Fruit fly (Drosophila melanogaster): Measurements from ENCODE around the gene Prosbeta7.
A peak's percentile ranks its signal among the peaks of the same experiment; 100 is the strongest.

The Prosbeta7 gene

DNA sequence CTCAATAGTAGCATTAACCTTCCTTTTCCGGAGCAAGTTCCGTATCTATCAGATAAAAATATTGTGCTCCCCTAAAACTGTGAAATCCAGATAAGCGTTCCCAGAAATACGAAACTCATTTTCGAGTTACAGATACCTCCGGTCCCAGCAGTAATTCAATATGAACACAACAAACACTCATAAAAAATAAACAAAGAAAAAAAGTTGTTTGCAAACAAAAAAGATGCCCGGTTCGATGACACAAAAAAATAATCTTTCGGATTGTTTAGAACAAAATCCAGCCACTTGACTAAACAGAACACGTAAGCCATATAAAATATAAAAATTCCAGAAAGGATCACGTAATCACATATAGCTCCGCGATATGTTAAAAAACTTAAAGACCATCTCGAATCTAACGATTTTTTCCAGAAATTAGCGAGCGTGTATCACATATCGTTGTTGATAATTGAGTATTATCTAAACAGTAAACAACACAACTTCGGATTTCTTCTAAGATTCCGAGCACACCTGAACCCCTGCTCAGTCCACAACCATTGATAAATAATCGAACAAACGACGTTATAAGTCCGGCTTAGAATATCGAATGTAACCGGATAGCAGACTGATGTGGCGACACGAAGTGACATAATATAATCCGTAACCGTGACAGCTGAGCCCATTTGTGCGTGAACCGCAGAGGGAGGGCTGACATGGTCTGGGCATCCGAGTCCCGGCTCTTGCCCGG, 38.9 kb downstream of the Prosbeta7 start (continued):
- no peak for TF ChIP-seq ash1 (GFP tag; optimal IDR thresholded peaks at IDR 0.05)
- no peak for TF ChIP-seq CG13287 (GFP tag; IDR thresholded peaks at IDR 0.05; ENCODE audit: partially characterized antibody)
- TF ChIP-seq CG8281 (tag; optimal IDR thresholded peaks at IDR 0.05) = no peak
- TF ChIP-seq Pdp1 (GFP tag; optimal IDR thresholded peaks at IDR 0.05) = peak in 1 of 2 experiments; percentile 43
- no peak for TF ChIP-seq CG3163 (GFP tag; optimal IDR thresholded peaks at IDR 0.05)
- TF ChIP-seq Dbx (GFP tag; IDR thresholded peaks at IDR 0.05) = no peak
- TF ChIP-seq tgo (GFP tag; IDR thresholded peaks at IDR 0.05) = no peak
- TF ChIP-seq ham (GFP tag; IDR thresholded peaks at IDR 0.05) = no peak
- TF ChIP-seq emc (GFP tag; optimal IDR thresholded peaks at IDR 0.05) = no peak
- TF ChIP-seq CG1529 (GFP tag; optimal IDR thresholded peaks at IDR 0.05) = peak; percentile 31
- TF ChIP-seq onecut (GFP tag; IDR thresholded peaks at IDR 0.05) = peak; percentile 45
- TF ChIP-seq CG11560 (tag; IDR thresholded peaks at IDR 0.05) = no peak
- TF ChIP-seq trh (GFP tag; optimal IDR thresholded peaks at IDR 0.05) = no peak
- TF ChIP-seq H2.0 (GFP tag; IDR thresholded peaks at IDR 0.05) = no peak
- peak; percentile 16 for TF ChIP-seq bcd (GFP tag; optimal IDR thresholded peaks at IDR 0.05)
- peak; percentile 31 for TF ChIP-seq CG10979 (tag; optimal IDR thresholded peaks at IDR 0.05)
- peak; percentile 23; the same call in 1 of the 2 replicates for TF ChIP-seq CG31441 (GFP tag; IDR thresholded peaks at IDR 0.05)
- no peak for TF ChIP-seq gcm2 (GFP tag; optimal IDR thresholded peaks at IDR 0.05)
- TF ChIP-seq sob (GFP tag; IDR thresholded peaks at IDR 0.05) = no peak
- TF ChIP-seq HLH54F (GFP tag; optimal IDR thresholded peaks at IDR 0.05) = no peak
- peak; percentile 79 for TF ChIP-seq CG17568 (GFP tag; optimal IDR thresholded peaks at IDR 0.05)
- no peak for TF ChIP-seq cas (GFP tag; IDR thresholded peaks at IDR 0.05)
- TF ChIP-seq ems (GFP tag; optimal IDR thresholded peaks at IDR 0.05) = no peak
- no peak for TF ChIP-seq sima (GFP tag; optimal IDR thresholded peaks at IDR 0.05)
- 0 out of 2 replicates have a peak, but pooled peaks have one; percentile 6 for TF ChIP-seq CG6689 (GFP tag; IDR thresholded peaks at IDR 0.05)
- TF ChIP-seq p53 (GFP tag; optimal IDR thresholded peaks at IDR 0.05) = no peak
- peak; percentile 38 for TF ChIP-seq org-1 (GFP tag; optimal IDR thresholded peaks at IDR 0.05)
- TF ChIP-seq NFAT (GFP tag; IDR thresholded peaks at IDR 0.05) = no peak
- TF ChIP-seq CG15514 (GFP tag; optimal IDR thresholded peaks at IDR 0.05) = no peak
- TF ChIP-seq CHES-1-like (GFP tag; optimal IDR thresholded peaks at IDR 0.05) = peak; percentile 9
- no peak for TF ChIP-seq caup (GFP tag; optimal IDR thresholded peaks at IDR 0.05; ENCODE audit: severe bottlenecking)
- peak; percentile 14 for TF ChIP-seq Spps (tag; optimal IDR thresholded peaks at IDR 0.05)
- no peak for TF ChIP-seq knrl (GFP tag; IDR thresholded peaks at IDR 0.05; ENCODE audit: partially characterized antibody)
- no peak for TF ChIP-seq CG1792 (GFP tag; optimal IDR thresholded peaks at IDR 0.05)
- TF ChIP-seq Jarid2 (GFP tag; optimal IDR thresholded peaks at IDR 0.05) = no peak
- no peak for TF ChIP-seq ttk (GFP tag; IDR thresholded peaks at IDR 0.05)
- TF ChIP-seq B-H1 (GFP tag; IDR thresholded peaks at IDR 0.05) = no peak
- no peak for TF ChIP-seq Rfx (GFP tag; IDR thresholded peaks at IDR 0.05)
- TF ChIP-seq Max (GFP tag; optimal IDR thresholded peaks at IDR 0.05) = no peak
- peak; percentile 53 for TF ChIP-seq bab2 (GFP tag; optimal IDR thresholded peaks at IDR 0.05)
- TF ChIP-seq pum (GFP tag; optimal IDR thresholded peaks at IDR 0.05) = no peak
- no peak for TF ChIP-seq CG11695 (GFP tag; IDR thresholded peaks at IDR 0.05)
- TF ChIP-seq HmgD (GFP tag; optimal IDR thresholded peaks at IDR 0.05) = no peak
- no peak for TF ChIP-seq Chrac-16 (GFP tag; optimal IDR thresholded peaks at IDR 0.05)
- TF ChIP-seq CG7745 (tag; optimal IDR thresholded peaks at IDR 0.05) = peak; percentile 85
- no peak for TF ChIP-seq cg (GFP tag; optimal IDR thresholded peaks at IDR 0.05)
- no peak for TF ChIP-seq BEAF-32 (GFP tag; optimal IDR thresholded peaks at IDR 0.05)
- TF ChIP-seq seq (GFP tag; IDR thresholded peaks at IDR 0.05) = no peak
- TF ChIP-seq Gsc (GFP tag; IDR thresholded peaks at IDR 0.05) = no peak
- no peak for TF ChIP-seq CkIIα-i1 (GFP tag; IDR thresholded peaks at IDR 0.05)
- peak; percentile 78 for TF ChIP-seq CG9727 (GFP tag; optimal IDR thresholded peaks at IDR 0.05)
